Fruit fly (Drosophila melanogaster) whole organism, embryonic: Measurements from ENCODE around the gene CG15629.

ENCODE experiments used
- Adf1 ChIP-seq: fragments of 200-800 bp; sonication (Bioruptor generic); IDR thresholded peaks from 2 replicates; pipeline ENCODE4 v1.3.6; 2022; ENCODE audit warnings: missing biosample characterization, missing genetic modification characterization
- CG1024 ChIP-seq: fragments of 200-800 bp; sonication (Bioruptor generic); IDR thresholded peaks from 2 replicates; pipeline ENCODE4 v1.3.6; 2022; ENCODE audit warnings: missing biosample characterization, missing genetic modification characterization
- CG11456 ChIP-seq: fragments of 200-800 bp; sonication (Bioruptor generic); IDR thresholded peaks from 3 replicates; pipeline ENCODE4 v1.3.6; 2022; ENCODE audit warnings: missing biosample characterization, missing genetic modification characterization
- CG12942 ChIP-seq: fragments of 200-800 bp; sonication (Bioruptor generic); optimal IDR thresholded peaks from 3 replicates; lab custom pipeline; 2016; ENCODE audit warnings: missing biosample characterization, missing genetic modification characterization
- CG13123 ChIP-seq: fragments of 200-800 bp; sonication (Bioruptor generic); optimal IDR thresholded peaks from 2 replicates; lab custom pipeline; 2016; ENCODE audit warnings: missing biosample characterization, missing genetic modification characterization
- CG13775 ChIP-seq: fragments of 200-800 bp; sonication (Bioruptor generic); optimal IDR thresholded peaks from 3 replicates; lab custom pipeline; 2017; ENCODE audit warnings: missing biosample characterization, mild to moderate bottlenecking, missing genetic modification characterization
- CG14860 ChIP-seq: fragments of 200-800 bp; sonication (Bioruptor generic); IDR thresholded peaks from 3 replicates; pipeline ENCODE4 v1.3.6; 2022; ENCODE audit warnings: missing biosample characterization, missing genetic modification characterization; ENCODE audit not compliant: partially characterized antibody
- CG1529 ChIP-seq: fragments of 200-800 bp; sonication (Bioruptor generic); optimal IDR thresholded peaks from 3 replicates; lab custom pipeline; 2018; ENCODE audit warnings: missing biosample characterization, missing genetic modification characterization
- CG16863 ChIP-seq: fragments of 200-800 bp; sonication (Bioruptor generic); optimal IDR thresholded peaks from 3 replicates; lab custom pipeline; 2016; ENCODE audit warnings: missing biosample characterization, missing genetic modification characterization
- CG18011 ChIP-seq: fragments of 200-800 bp; sonication (Bioruptor generic); optimal IDR thresholded peaks from 2 replicates; lab custom pipeline; 2017; ENCODE audit warnings: missing biosample characterization, missing genetic modification characterization, mild to moderate bottlenecking, moderate library complexity, missing genotype
- CG2129 ChIP-seq: fragments of 200-800 bp; sonication (Bioruptor generic); IDR thresholded peaks from 2 replicates; pipeline ENCODE4 v1.3.6; 2022; ENCODE audit warnings: missing biosample characterization, missing genetic modification characterization; ENCODE audit not compliant: partially characterized antibody
- CG3847 ChIP-seq: fragments of 200-800 bp; sonication (Bioruptor generic); IDR thresholded peaks from 2 replicates; pipeline ENCODE4 v1.3.6; 2022; ENCODE audit warnings: missing biosample characterization, missing genetic modification characterization
- CG42726 ChIP-seq: fragments of 200-800 bp; sonication (Bioruptor generic); IDR thresholded peaks from 2 replicates; pipeline ENCODE4 v1.3.6; 2022; ENCODE audit warnings: missing biosample characterization, missing genetic modification characterization; ENCODE audit not compliant: partially characterized antibody
- CG4282 ChIP-seq: fragments of 200-800 bp; sonication (Bioruptor generic); optimal IDR thresholded peaks from 2 replicates; lab custom pipeline; 2016; ENCODE audit warnings: missing biosample characterization, missing genetic modification characterization
- CG6689 ChIP-seq: fragments of 200-800 bp; sonication (Bioruptor generic); IDR thresholded peaks from 2 replicates; pipeline ENCODE4 v1.3.6; 2022; ENCODE audit warnings: missing biosample characterization, missing genetic modification characterization
- CG7745 ChIP-seq: fragments of 200-800 bp; sonication (Bioruptor generic); optimal IDR thresholded peaks from 2 replicates; lab custom pipeline; 2018; ENCODE audit warnings: missing biosample characterization, mild to moderate bottlenecking, missing genetic modification characterization, moderate library complexity
- Camta ChIP-seq: fragments of 200-800 bp; sonication (Bioruptor generic); optimal IDR thresholded peaks from 2 replicates; lab custom pipeline; 2016; ENCODE audit warnings: missing biosample characterization, missing genetic modification characterization
- D19B ChIP-seq: fragments of 200-800 bp; sonication (Bioruptor generic); optimal IDR thresholded peaks from 2 replicates; lab custom pipeline; 2017; ENCODE audit warnings: missing biosample characterization, mild to moderate bottlenecking, missing genetic modification characterization
- Gsc ChIP-seq: fragments of 200-800 bp; sonication (Bioruptor generic); IDR thresholded peaks from 2 replicates; pipeline ENCODE4 v1.3.6; 2022; ENCODE audit warnings: missing biosample characterization, missing genetic modification characterization
- H2.0 ChIP-seq: fragments of 200-800 bp; sonication (Bioruptor generic); IDR thresholded peaks from 2 replicates; pipeline ENCODE4 v1.3.6; 2022; ENCODE audit warnings: missing biosample characterization, missing genetic modification characterization
- Hey ChIP-seq: fragments of 200-800 bp; sonication (Bioruptor generic); optimal IDR thresholded peaks from 3 replicates; lab custom pipeline; 2018; ENCODE audit warnings: missing biosample characterization, mild to moderate bottlenecking, missing genetic modification characterization
- Jarid2 ChIP-seq: fragments of 200-800 bp; sonication (Bioruptor generic); optimal IDR thresholded peaks from 3 replicates; lab custom pipeline; 2017; ENCODE audit warnings: mild to moderate bottlenecking, missing biosample characterization, missing genetic modification reagents, missing genetic modification characterization
- Mad ChIP-seq: fragments of 200-800 bp; sonication (Bioruptor generic); optimal IDR thresholded peaks from 2 replicates; lab custom pipeline; 2016; ENCODE audit warnings: missing biosample characterization, missing genetic modification characterization
- Med ChIP-seq: fragments of 200-800 bp; sonication (Bioruptor generic); peaks from one replicate; lab custom pipeline; 2016; ENCODE audit warnings: missing biosample characterization, missing genetic modification characterization, mild to moderate bottlenecking, inconsistent platforms, moderate library complexity
- NK7.1 ChIP-seq: fragments of 200-800 bp; sonication (Bioruptor generic); optimal IDR thresholded peaks from 3 replicates; lab custom pipeline; 2016; ENCODE audit warnings: missing biosample characterization, missing genetic modification characterization
- Stat92E ChIP-seq, 3 experiments: fragments of >200 bp in 2 of 3; fragments of 200-800 bp in 1 of 3; sonication (Bioruptor generic) in 1 of 3; optimal IDR thresholded peaks; 2 replicates each; lab custom pipeline; 2017 to 2019; ENCODE audit warnings: missing biosample characterization in 3 of 3, missing genetic modification characterization in 3 of 3, mild to moderate bottlenecking in 1 of 3, moderate library complexity in 1 of 3
- Trl ChIP-seq, 3 experiments: fragments of >200 bp in 2 of 3; fragments of 200-800 bp in 1 of 3; sonication (Bioruptor generic) in 1 of 3; optimal IDR thresholded peaks; 2 replicates in 1 of 3; 3 replicates in 2 of 3; lab custom pipeline; 2016 to 2017; ENCODE audit warnings: missing biosample characterization in 1 of 3, missing genetic modification characterization in 1 of 3
- bab2 ChIP-seq: fragments of 200-800 bp; sonication (Bioruptor generic); optimal IDR thresholded peaks from 2 replicates; lab custom pipeline; 2016; ENCODE audit warnings: missing biosample characterization, missing genetic modification characterization
- cad ChIP-seq: fragments of >200 bp; optimal IDR thresholded peaks from 2 replicates; lab custom pipeline; 2017; ENCODE audit warnings: missing biosample characterization, missing genetic modification characterization
- danr ChIP-seq: fragments of 200-800 bp; sonication (Bioruptor generic); IDR thresholded peaks from 2 replicates; pipeline ENCODE4 v1.3.6; 2022; ENCODE audit warnings: missing biosample characterization, missing genetic modification characterization
- gem ChIP-seq: fragments of 200-800 bp; sonication (Bioruptor generic); optimal IDR thresholded peaks from 2 replicates; lab custom pipeline; 2019; ENCODE audit warnings: missing biosample characterization, mild to moderate bottlenecking, missing genetic modification characterization, moderate library complexity
- gsb-n ChIP-seq: fragments of 200-800 bp; sonication (Bioruptor generic); optimal IDR thresholded peaks from 3 replicates; lab custom pipeline; 2018; ENCODE audit warnings: missing biosample characterization, mild to moderate bottlenecking, missing genetic modification characterization
- hb ChIP-seq: fragments of 200-800 bp; sonication (Bioruptor generic); IDR thresholded peaks from 3 replicates; pipeline ENCODE4 v1.3.6; 2022; ENCODE audit warnings: missing biosample characterization, missing genetic modification characterization; ENCODE audit not compliant: partially characterized antibody
- her ChIP-seq: fragments of 200-800 bp; sonication (Bioruptor generic); optimal IDR thresholded peaks from 2 replicates; lab custom pipeline; 2016; ENCODE audit warnings: missing biosample characterization, missing genetic modification characterization
- kay ChIP-seq: fragments of 200-800 bp; sonication (Bioruptor generic); optimal IDR thresholded peaks from 2 replicates; lab custom pipeline; 2016; ENCODE audit warnings: missing biosample characterization, missing genetic modification characterization
- kni ChIP-seq: fragments of 200-800 bp; sonication (Bioruptor generic); optimal IDR thresholded peaks from 3 replicates; lab custom pipeline; 2017; ENCODE audit warnings: mild to moderate bottlenecking, missing biosample characterization, missing genetic modification reagents, missing genetic modification characterization
- lov ChIP-seq, 2 experiments: fragments of 200-800 bp in 1 of 2; fragments of >200 bp in 1 of 2; sonication (Bioruptor generic) in 1 of 2; IDR thresholded peaks in 1 of 2; optimal IDR thresholded peaks in 1 of 2; 2 replicates in 1 of 2; 3 replicates in 1 of 2; pipeline versions ENCODE4 v1.3.6 to Lab custom; 2017 to 2022; ENCODE audit warnings: missing biosample characterization in 1 of 2, missing genetic modification characterization in 1 of 2
- luna ChIP-seq: fragments of 200-800 bp; sonication (Bioruptor generic); optimal IDR thresholded peaks from 2 replicates; lab custom pipeline; 2016; ENCODE audit warnings: missing biosample characterization, missing genetic modification characterization
- maf-S ChIP-seq: fragments of 200-800 bp; sonication (Bioruptor generic); optimal IDR thresholded peaks from 2 replicates; lab custom pipeline; 2016; ENCODE audit warnings: missing biosample characterization, missing genetic modification characterization
- mld ChIP-seq: fragments of 200-800 bp; sonication (Bioruptor generic); IDR thresholded peaks from 3 replicates; pipeline ENCODE4 v1.3.6; 2022; ENCODE audit warnings: missing biosample characterization, missing genetic modification characterization; ENCODE audit not compliant: partially characterized antibody
- odd ChIP-seq: fragments of 200-800 bp; sonication (Bioruptor generic); optimal IDR thresholded peaks from 2 replicates; lab custom pipeline; 2017; ENCODE audit warnings: missing biosample characterization, mild to moderate bottlenecking, missing genetic modification characterization
- pb ChIP-seq: fragments of 200-800 bp; sonication (Bioruptor generic); optimal IDR thresholded peaks from 3 replicates; lab custom pipeline; 2016; ENCODE audit warnings: missing biosample characterization, missing genetic modification characterization
- rib ChIP-seq: fragments of 200-800 bp; sonication (Bioruptor generic); IDR thresholded peaks from 2 replicates; pipeline ENCODE4 v1.3.6; 2022; ENCODE audit warnings: missing biosample characterization, missing genetic modification characterization
- sens-2 ChIP-seq: fragments of 200-800 bp; sonication (Bioruptor generic); IDR thresholded peaks from 2 replicates; pipeline ENCODE4 v1.3.6; 2022; ENCODE audit warnings: missing biosample characterization, missing genetic modification characterization
- sisA ChIP-seq: fragments of 200-800 bp; sonication (Bioruptor generic); IDR thresholded peaks from 2 replicates; pipeline ENCODE4 v1.3.6; 2022; ENCODE audit warnings: missing biosample characterization, missing genetic modification characterization
- sna ChIP-seq: fragments of 200-800 bp; sonication (Bioruptor generic); IDR thresholded peaks from 2 replicates; pipeline ENCODE4 v1.3.6; 2022; ENCODE audit warnings: missing biosample characterization, missing genetic modification characterization; ENCODE audit not compliant: partially characterized antibody
- tll ChIP-seq, 2 experiments: fragments of 200-800 bp in 1 of 2; fragments of >200 bp in 1 of 2; sonication (Bioruptor generic) in 1 of 2; optimal IDR thresholded peaks; 2 replicates each; lab custom pipeline; 2017 to 2019; ENCODE audit warnings: missing biosample characterization in 2 of 2, missing genetic modification characterization in 2 of 2, mild to moderate bottlenecking in 1 of 2, moderate library complexity in 1 of 2
- ttk ChIP-seq: fragments of 200-800 bp; sonication (Bioruptor generic); IDR thresholded peaks from 2 replicates; pipeline ENCODE4 v2.1.2; 2022; ENCODE audit warnings: missing biosample characterization, missing genetic modification characterization
- twi ChIP-seq: fragments of 200-800 bp; optimal IDR thresholded peaks from 2 replicates; lab custom pipeline; 2019; ENCODE audit warnings: missing biosample characterization, mild to moderate bottlenecking, missing genetic modification characterization, moderate library complexity

The CG15629 gene

dm6 chr2L:4811491-4812058 lies 1.2 kb upstream of the CG15629 start (continued):
- TF ChIP-seq twi (tag; lab: Kevin White, UChicago): no peak
- no peak for TF ChIP-seq CG18011 (GFP tag; lab: Kevin White, UChicago)
- no peak for TF ChIP-seq CG6689 (GFP tag; lab: Robert Waterston, UW)
- no peak for TF ChIP-seq Trl (optimal IDR thresholded peaks at IDR 0.05; lab: Kevin White, UChicago)
- TF ChIP-seq Trl (GFP tag; optimal IDR thresholded peaks at IDR 0.05; lab: Kevin White, UChicago): no peak
- peak; percentile 8 for TF ChIP-seq Hey (tag; lab: Kevin White, UChicago)
- TF ChIP-seq Mad (GFP tag; lab: Kevin White, UChicago): no peak
- no peak for TF ChIP-seq sisA (GFP tag; lab: Robert Waterston, UW)
- peak; percentile 51; the same call in 1 of the 3 replicates for TF ChIP-seq CG14860 (GFP tag; lab: Robert Waterston, UW)
- TF ChIP-seq sens-2 (GFP tag; lab: Robert Waterston, UW): no peak
- no peak for TF ChIP-seq Gsc
- TF ChIP-seq CG4282: no peak
- TF ChIP-seq CG11456 (GFP tag; lab: Robert Waterston, UW): no peak
- TF ChIP-seq mld (GFP tag; lab: Robert Waterston, UW): peak; percentile 55; the same call in 1 of the 3 replicates
- no peak for TF ChIP-seq CG12942 (GFP tag; lab: Kevin White, UChicago)
- TF ChIP-seq CG1024 (GFP tag; lab: Robert Waterston, UW): no peak
- TF ChIP-seq ttk (GFP tag; lab: Robert Waterston, UW): no peak
- TF ChIP-seq CG42726 (GFP tag; lab: Robert Waterston, UW): peak; percentile 76
- no peak for TF ChIP-seq H2.0 (GFP tag; lab: Robert Waterston, UW)
- no peak for TF ChIP-seq cad (GFP tag; lab: Kevin White, UChicago)
- TF ChIP-seq kay (GFP tag; lab: Kevin White, UChicago): no peak
- TF ChIP-seq CG7745 (tag; lab: Kevin White, UChicago): no peak
- TF ChIP-seq maf-S (GFP tag; lab: Kevin White, UChicago): no peak
- TF ChIP-seq her (GFP tag; lab: Kevin White, UChicago): peak; percentile 50
- no peak for TF ChIP-seq CG13123 (GFP tag; lab: Kevin White, UChicago)
- TF ChIP-seq sna (GFP tag; lab: Robert Waterston, UW): peak; percentile 84
- no peak for TF ChIP-seq bab2 (GFP tag; lab: Kevin White, UChicago)
- TF ChIP-seq kni (GFP tag; lab: Kevin White, UChicago): peak; percentile 94
- TF ChIP-seq Stat92E (GFP tag; optimal IDR thresholded peaks at IDR 0.05; lab: Kevin White, UChicago): peak in 1 of 3 experiments; percentile 89
- TF ChIP-seq CG1529: peak; percentile 27
- no peak for TF ChIP-seq pb (GFP tag; lab: Kevin White, UChicago)
- no peak for TF ChIP-seq hb (GFP tag; lab: Robert Waterston, UW)
- no peak for TF ChIP-seq Jarid2 (GFP tag; lab: Kevin White, UChicago)
- no peak for TF ChIP-seq NK7.1
- TF ChIP-seq Med: peak; percentile 69
- no peak for TF ChIP-seq luna
- TF ChIP-seq D19B (GFP tag; lab: Kevin White, UChicago): no peak
- peak; percentile 74 for TF ChIP-seq Adf1 (GFP tag; lab: Robert Waterston, UW)
- no peak for TF ChIP-seq CG16863
- no peak; the same call in 1 of the 2 replicates for TF ChIP-seq CG2129 (GFP tag; lab: Robert Waterston, UW)
- TF ChIP-seq lov (optimal IDR thresholded peaks at IDR 0.05; lab: Kevin White, UChicago): no peak
- TF ChIP-seq lov (GFP tag; IDR thresholded peaks at IDR 0.05; lab: Robert Waterston, UW): 0 out of 3 replicates have a peak, but pooled peaks have one; percentile 58
- no peak for TF ChIP-seq odd
- TF ChIP-seq CG13775: no peak
- no peak for TF ChIP-seq tll (GFP tag; optimal IDR thresholded peaks at IDR 0.05; lab: Kevin White, UChicago)
- TF ChIP-seq gem (tag; lab: Kevin White, UChicago): no peak
- TF ChIP-seq rib (GFP tag; lab: Robert Waterston, UW): peak; percentile 89
- TF ChIP-seq gsb-n: no peak
- TF ChIP-seq Camta (GFP tag; lab: Kevin White, UChicago): no peak
- TF ChIP-seq CG3847 (GFP tag; lab: Robert Waterston, UW): no peak
- no peak for TF ChIP-seq danr (GFP tag; lab: Robert Waterston, UW)
